Fruit fly (Drosophila melanogaster) whole organism, larva: ENCODE results near the gene parvin.

Experiments used
- noc ChIP-seq: fragments of 200-800 bp; sonication (Bioruptor generic); optimal IDR thresholded peaks from 3 replicates; lab custom pipeline; 2019; ENCODE audit warnings: missing biosample characterization, mild to moderate bottlenecking, missing genetic modification characterization, moderate library complexity

The parvin gene

DNA sequence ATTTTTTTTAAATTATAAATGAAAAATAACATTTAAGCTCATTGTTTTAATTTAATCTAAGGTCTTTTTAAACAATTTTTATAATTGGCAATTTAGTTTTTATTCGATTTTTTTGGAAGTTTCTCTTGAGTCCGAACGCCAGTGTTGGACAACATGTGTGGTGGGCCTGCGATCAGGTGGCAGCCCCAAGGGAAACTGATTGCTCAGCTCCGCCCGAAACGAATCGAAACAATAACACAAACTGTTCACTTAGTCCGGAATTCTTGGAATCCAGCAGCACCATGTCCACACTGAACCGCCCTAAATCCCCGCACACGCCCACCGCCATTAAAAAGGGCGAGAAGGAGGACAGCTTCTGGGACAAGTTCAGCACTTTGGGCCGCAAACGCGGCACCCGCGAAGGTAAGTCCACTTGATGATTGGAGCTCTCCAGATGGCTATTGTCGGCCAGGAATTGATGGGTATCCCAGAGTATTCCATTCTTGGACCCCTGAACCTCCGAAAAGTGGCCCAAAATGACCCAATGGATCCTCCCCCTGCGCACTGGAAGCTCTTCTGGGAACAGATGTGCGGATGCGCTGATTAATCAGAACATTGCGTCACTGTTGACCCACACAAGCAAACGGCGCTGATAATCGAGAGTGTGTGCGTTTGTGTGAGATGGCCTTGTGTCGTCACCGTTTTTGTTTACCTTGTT, at the start of gene parvin:
TSS of gene parvin (plus strand) at position 134 of the 697 bp plus-strand sequence.
- TF ChIP-seq noc: peak; percentile 4

dm6 chrX:19696845-19697244, 49.0 kb upstream of the parvin start, which contains the start of gene Cdc42:
Cdc42 (plus strand) TSS chrX:19697091.
- TF ChIP-seq noc: no peak

DNA sequence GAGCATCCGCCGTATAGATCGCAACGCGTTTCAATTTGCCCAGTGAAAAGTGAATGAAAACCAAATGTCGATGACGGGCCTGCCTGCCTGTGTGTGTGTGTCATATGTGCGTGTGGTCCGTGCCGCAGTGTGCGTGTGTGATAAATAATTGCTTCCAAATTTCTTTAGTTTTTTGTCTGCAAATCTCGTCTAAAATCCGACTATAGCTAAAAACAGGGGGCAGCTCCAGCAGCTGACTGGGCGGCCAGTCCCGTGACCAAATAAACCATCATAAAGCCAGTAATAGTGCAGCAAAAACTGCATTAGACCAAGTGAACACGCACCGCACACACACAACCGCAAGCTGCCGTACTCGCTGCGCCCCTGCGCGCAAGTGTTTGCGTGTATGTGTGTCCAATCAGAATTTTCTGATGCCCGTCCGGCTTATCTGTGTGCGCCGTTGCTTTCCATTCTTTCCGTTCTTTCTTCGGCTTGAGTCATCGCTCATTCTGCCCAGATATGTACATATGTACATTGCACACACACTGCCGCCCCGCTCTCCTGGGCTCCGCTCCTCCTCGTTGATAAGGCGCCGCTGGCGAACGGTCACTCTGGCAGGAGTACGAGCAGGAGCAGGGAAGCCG, 48.5 kb upstream of the parvin start:
- TF ChIP-seq noc: no peak

DNA sequence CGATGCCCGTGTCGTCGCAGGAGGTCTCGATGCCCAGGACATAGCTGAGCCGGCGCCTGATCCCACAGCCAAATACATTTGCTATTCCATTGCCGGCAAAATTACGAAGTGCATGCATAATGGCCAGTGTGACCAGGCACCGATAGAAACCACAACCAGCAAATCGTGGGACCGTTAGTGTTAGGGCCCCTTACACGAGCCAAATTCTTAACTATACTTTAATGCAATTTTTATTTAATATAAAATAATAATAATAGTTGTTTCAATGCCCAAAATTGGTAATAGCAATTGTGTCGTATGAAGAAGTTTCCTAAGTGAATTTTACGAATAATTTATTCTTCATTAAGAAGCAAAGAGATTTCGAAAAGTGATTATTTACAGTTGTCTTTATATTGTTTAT, 44.2 kb upstream of the parvin start, which contains the start of gene Tcs4:
TSS of gene Tcs4 (minus strand) at position 145 of the 400 bp plus-strand sequence.
- no peak for TF ChIP-seq noc

DNA sequence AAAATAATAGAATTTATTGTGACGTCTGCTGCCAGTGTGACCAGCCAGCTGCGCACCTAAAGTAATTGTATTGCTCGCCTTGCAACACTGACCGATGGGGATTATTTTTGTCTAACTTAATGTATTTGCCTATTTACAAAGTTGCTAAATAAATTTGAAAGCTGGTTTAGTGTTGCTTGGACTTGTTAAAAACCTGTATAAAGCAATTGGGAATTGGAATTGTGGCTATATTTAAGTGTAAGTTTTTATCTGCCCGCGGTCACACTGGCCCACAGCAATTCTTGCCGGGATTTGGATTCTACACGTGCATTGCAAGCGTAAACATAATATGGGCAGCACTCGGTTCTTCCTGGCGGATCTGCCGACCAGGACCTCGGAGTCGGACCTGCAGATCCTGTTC, 41.8 kb upstream of the parvin start, which contains the start of the genes CG14230 and CG14232:
TSS of gene CG14230 (plus strand) at position 94 of the 400 bp plus-strand sequence.
TSS of gene CG14232 (minus strand) at position 177 of the 400 bp plus-strand sequence.
- peak; percentile 16 for TF ChIP-seq noc

dm6 chrX:19711936-19712335, 33.9 kb upstream of the parvin start:
- TF ChIP-seq noc: no peak

DNA sequence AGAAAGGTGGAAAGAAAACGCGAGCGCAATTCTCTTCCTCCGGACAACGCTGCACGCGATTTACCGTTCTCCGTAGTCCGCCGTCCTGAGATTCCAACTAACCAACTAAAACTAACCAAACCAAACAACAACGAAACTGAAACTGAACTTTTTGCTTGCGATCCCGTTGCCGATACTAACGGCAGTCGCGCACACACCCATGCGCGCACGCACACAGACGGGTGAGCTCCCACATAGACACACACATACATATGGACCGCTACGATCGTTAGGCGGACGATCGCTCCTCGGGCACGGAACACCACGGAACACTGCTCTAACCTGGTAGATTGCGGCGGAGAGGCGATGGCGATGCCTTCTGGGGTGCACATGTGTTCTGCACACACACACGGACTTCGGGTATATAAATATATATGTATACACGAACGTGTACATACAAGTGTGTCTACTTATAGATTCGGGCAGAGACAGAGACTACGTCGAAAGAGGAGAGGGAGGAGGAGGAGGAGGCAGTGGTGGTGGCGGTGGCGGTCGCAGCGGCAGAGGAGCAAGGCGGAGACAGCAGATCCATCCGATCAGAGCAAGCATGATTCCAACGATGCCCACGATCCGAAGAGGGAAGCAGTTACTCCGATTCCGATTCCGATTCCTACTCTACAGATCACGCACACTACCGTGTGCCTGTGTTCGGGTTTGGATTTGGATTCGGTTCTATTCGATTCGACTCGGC, 32.8 kb upstream of the parvin start, which contains the start of gene meso18E:
TSS of gene meso18E (minus strand) at position 148 of the 730 bp plus-strand sequence.
- no peak for TF ChIP-seq noc

DNA sequence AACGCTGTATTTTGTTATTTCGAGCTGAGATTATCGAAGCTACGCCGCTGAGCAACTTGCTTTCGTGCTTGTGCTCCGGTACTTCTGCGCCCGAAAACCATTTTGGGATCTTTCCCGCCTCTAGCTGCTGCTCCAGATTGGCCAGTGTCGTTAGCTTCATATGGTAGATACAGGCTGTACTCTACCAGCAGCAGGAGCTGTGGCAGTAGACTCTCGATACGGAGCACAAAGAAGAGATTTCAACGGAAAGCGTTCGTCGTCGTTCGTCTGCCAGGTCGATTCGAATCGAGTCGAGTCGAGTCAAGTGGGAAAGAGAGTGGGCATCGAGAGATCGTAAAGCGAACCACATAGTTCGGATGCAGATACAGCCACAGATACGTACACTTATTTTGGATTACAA, 31.0 kb upstream of the parvin start:
- TF ChIP-seq noc: no peak

DNA sequence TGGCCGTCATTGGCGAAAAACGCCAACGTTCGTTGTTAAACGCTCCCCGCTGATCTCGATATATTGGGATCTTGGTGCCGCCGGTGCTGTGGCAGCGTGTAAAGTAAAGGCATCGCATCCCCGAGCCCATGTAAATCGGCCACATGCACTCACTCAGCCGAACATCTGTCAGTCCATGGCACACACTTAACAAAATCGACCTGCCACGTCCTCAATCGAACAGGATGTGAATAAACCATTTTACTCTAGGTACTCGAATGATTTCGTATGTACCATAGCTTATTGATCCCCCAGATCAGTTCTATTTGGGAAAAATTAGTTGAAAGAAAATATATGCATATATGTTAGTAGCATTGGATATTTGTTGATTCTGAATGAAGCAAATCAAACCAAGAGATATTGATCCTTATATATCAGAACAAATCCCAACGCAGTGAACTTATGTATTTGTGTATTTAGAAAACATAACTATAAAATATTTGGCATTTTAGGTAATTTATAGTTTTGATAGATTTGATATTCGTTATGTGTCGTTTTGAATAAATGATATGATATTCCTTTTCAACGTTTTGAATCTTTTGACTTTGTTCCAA, 29.4 kb upstream of the parvin start:
- TF ChIP-seq noc: no peak

dm6 chrX:19717041-19717440, 28.8 kb upstream of the parvin start:
- TF ChIP-seq noc: no peak

- no peak for TF ChIP-seq noc
These were observed 27.6 kb upstream of the parvin start, which contains the start of gene CG12531 for dm6 chrX:19717988-19718973. CG12531 (plus strand) TSS chrX:19718923.

DNA sequence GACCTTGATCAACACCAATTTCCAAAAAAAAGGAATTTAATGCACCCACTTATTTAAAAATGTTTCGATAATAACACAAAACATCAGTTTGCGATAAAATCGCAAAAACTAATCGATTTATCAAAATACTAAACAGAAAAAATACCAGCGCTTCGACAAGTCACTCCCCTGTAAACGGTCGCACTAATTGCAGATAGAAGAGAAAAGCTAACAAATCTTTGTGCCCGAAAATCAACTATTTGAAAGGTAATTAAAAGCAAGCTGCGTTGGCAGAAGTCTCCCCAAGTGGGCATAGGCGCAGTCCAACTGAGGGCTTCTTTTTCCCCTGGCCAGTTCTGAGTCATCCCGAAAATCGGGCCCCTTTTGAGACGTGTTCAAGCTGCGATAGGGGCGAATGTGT, 15.0 kb upstream of the parvin start, which contains the start of gene AP-1-2beta:
TSS of gene AP-1-2beta (plus strand) at position 161 of the 400 bp plus-strand sequence.
- TF ChIP-seq noc: no peak

- TF ChIP-seq noc: no peak
These were observed 10.6 kb upstream of the parvin start, which contains the start of gene CG14234 for dm6 chrX:19735270-19735669. CG14234 (plus strand) TSS chrX:19735570.

DNA sequence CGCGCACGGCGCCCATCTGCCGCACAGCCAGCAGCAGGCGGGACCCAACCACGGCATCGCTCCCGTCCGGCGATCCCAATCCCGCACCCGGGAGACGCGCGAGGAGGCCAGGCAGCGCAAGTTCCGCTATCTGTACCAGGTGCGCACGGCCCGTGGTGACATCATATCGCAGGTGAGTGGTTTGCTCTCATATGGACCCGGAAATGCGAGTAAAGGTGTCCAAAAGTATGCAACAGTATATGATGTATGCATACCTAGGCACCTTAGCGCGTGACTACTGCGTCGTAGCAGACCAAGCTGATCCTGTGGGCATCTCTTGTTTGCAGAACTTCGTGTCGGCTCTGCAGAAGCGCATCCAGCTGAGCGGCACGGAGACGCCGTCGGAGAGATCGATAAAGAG, 8.0 kb upstream of the parvin start:
- no peak for TF ChIP-seq noc

DNA sequence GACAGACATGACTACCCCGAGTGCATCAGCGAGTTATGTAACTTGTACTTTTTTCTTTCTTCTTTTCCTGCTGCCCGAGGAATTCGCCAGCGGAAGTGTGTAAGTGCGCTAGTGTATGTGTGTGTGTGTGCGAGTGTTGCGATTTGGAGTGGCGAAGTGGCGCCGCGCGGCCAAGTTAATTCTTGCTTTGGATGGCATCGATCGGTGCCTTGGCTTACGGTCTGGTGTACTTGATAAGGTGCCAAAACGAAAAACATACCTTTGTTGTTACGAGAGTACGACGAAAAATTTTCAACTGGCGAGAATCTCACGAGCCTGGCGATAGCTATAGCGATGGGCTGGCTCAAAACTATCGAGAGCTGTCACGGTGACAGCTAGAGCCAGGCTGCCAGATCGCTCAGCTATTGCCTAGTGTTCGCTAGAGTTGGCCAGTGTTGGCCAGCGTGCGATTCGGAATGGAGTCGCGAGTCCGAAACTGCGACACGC, 1.8 kb upstream of the parvin start, which contains the start of the genes CG18809, COX6B, CG33932 and Rpp20:
TSS of gene CG18809 (minus strand) at position 333 of the 486 bp plus-strand sequence.
TSS of gene COX6B (minus strand) at position 333 of the 486 bp plus-strand sequence.
TSS of gene CG33932 (plus strand) at position 429 of the 486 bp plus-strand sequence.
TSS of gene Rpp20 (plus strand) at position 429 of the 486 bp plus-strand sequence.
- TF ChIP-seq noc: peak; percentile 47
